Worm (Caenorhabditis elegans) whole organism, dauer: ENCODE results near the gene viro-2.
"Not testable (repeated sequence)": the region's sequence is repeated elsewhere in the genome, so short reads cannot be mapped to it uniquely, and the experiment has no call there.

ENCODE experiments used
- unc-62 ChIP-seq: sonication (generic microtip); optimal IDR thresholded peaks from 2 replicates; lab custom pipeline; 2017; ENCODE audit warnings: missing biosample characterization, missing genetic modification reagents, missing genetic modification characterization

The viro-2 gene

ce11 chrIII:7128601-7129000 lies at the start of gene viro-2:
viro-2 (plus strand) TSS chrIII:7128901.
- TF ChIP-seq unc-62: not testable (repeated sequence)

ce11 chrIII:7080689-7081088 lies 48.0 kb upstream of the viro-2 start, which contains the start of gene ZK418.7:
ZK418.7 (minus strand) TSS chrIII:7080789.
- TF ChIP-seq unc-62: no peak

DNA sequence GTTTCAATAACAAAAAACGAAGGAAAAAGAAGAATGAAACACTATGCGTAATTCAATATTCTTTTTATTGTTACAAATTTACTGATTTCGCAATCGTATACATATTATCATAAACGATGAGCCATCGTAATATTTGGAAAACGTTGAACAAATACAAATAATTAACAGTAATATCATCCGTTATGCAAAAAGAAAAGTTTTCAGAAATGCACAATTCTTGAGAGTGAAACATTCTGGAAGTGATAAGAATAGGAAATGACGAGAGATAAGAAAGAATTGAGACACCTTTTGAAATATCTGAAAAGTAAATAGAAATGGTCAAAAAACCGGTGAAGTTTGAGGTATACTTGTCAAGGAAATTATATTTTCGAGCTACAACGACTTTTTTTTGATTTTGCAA lies 47.2 kb upstream of the viro-2 start:
- no peak for TF ChIP-seq unc-62

DNA sequence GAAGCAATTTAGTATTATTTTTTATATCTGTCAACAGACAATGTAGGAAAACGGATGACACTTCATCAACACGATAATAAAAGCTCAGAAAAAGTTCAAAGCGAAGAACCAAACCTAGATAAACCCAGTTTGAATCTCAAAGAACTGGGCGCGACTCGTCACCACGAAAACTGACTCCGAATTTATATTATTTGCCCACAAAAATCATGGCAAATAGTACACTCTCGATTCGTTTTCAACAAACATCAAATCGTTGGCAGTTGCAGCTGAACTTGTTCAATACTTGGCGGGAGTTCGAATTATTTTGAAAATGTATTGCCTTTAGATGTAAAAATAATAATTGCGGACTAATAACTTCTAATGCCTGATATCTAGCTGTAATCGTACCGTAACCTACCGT lies 45.6 kb upstream of the viro-2 start:
- TF ChIP-seq unc-62: no peak

DNA sequence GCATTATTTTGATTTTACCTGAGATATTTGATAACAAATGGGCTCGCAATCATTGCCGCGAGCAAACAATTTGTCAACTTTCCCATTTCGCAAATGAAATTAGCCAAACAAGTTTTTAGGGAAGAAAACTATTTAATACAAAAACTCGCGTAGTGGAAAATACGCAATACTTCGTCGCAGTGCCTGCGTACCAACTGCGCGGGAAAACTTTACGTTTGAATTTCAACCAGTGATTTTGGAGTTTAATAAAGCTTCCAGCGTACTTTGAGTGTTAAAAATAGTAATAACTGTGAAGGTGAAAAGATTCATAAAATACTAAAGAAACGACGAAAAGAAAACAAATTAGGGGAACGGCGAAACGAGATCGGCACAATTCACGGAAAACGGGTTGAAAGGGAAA lies 43.8 kb upstream of the viro-2 start, which contains the start of gene tofu-7:
Gene tofu-7, minus strand, starts transcription at position 111 of the 400 bp plus-strand sequence.
- TF ChIP-seq unc-62: no peak

ce11 chrIII:7087180-7087579 lies 41.5 kb upstream of the viro-2 start:
- TF ChIP-seq unc-62: no peak

DNA sequence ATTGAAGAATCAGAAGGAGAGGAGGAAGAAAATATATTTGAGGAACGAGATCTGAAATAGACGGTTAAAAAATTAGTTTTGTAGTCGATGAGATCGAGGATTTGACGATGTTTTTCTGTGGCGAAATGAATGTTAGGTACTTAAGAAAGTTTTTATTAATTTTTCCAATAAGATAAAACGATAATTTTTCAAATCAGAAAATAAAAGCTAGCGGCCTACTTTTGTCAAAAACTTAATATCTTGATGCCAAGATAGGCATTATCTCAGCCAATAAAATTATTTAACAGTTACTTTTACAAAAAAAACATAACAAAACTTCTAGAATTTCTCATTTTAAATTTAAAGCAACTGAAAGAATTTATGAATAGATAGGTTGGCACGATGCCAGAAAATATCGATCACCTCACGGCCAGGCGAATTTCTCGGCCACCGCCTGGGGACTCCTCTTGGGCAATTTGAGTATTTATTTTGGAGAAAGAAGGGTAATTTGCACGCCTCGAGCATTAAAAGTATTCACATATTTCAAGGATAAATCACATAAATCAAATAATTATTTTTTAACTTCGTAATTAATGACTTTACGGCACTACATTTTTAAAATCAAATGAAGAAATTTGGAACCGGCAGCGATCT lies 40.9 kb upstream of the viro-2 start, which contains the start of gene fubl-2:
Gene fubl-2, minus strand, starts transcription at position 51 of the 633 bp plus-strand sequence.
- no peak for TF ChIP-seq unc-62

ce11 chrIII:7090545-7090944 lies 38.2 kb upstream of the viro-2 start, which contains the start of gene ZK418.10:
ZK418.10 (minus strand) TSS chrIII:7090692.
- no peak for TF ChIP-seq unc-62

ce11 chrIII:7091042-7091441 lies 37.7 kb upstream of the viro-2 start, which contains the start of gene ZK418.2:
ZK418.2 (plus strand) TSS chrIII:7091342.
- no peak for TF ChIP-seq unc-62

ce11 chrIII:7095156-7095555 lies 33.5 kb upstream of the viro-2 start, which contains the start of gene nhr-9:
nhr-9 (plus strand) TSS chrIII:7095462.
- TF ChIP-seq unc-62: no peak

ce11 chrIII:7096481-7096880 lies 32.2 kb upstream of the viro-2 start:
- no peak for TF ChIP-seq unc-62

DNA sequence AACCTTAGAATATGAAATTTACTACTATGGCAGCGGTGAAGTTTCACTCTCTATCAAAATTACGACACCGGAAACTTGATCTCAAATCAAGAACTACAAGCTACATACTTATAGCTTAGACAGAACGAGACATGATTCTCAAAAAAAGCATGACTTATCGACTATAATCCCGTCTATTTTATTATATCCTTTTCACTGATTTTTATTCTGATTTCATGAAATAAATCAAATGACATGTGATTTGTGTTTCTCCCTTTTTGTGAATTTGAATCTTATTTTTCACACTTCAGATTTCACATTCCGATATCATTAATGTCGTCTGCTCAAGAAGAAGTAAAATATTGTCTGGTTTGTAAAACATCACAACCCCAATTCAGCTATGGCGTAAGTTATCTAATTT lies 28.7 kb upstream of the viro-2 start, which contains the start of gene ZK418.11:
Gene ZK418.11, plus strand, starts transcription at position 289 of the 400 bp plus-strand sequence.
- TF ChIP-seq unc-62: no peak

DNA sequence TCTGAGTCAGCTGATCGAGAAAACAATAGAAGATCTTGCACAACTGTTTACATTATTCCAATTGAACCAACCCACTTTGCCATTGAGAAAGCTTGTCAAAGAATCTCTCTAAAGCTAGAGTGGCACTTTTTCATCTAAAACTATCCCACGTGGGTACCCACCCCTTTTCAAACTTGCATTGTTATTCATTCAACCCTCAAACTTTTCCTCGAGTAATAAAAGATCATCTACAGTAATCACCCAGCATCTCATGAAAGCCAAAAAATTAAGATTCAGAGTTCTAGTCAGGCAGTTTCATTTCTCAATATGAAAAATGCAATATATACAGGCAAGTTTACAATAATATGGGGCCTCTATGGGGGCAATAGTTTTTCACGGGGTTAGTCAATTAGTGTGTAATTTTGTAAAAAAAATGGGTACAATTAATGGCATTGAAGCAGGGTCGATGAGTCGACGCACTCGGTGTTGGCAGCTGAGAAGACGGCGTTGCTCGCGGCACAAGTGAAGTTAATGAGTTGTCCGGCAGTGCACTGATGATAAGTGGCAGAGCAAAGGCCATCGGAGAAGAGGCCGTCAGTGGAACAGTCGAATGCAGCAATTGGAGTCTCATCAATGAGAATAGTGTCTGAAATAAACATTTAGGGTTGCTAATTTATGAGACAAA lies 26.8 kb upstream of the viro-2 start:
- no peak for TF ChIP-seq unc-62

DNA sequence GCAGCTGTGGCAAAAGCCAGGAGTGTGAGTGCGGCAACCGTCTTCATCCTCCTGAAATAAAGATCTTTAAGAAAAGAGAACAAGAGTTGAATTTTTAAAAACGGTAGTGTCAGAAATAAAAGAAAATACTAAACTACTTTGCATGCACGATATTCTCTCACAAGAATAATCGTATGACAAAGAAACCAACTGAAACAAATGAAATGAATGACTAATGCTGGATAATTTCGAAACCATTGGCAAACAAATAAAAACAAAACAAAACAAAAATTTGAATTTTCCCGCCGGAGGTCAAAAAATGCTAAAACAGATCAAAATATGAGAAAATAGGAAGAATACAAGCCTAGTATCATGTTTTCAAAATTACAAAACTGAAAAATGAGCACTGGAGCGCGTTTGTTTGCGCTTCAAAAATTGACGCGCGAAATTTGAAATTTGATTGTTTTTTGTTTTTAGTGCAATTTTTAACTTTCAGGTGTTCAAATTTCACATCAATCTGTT lies 24.7 kb upstream of the viro-2 start, which contains the start of gene cpg-2:
Gene cpg-2, minus strand, starts transcription at position 51 of the 501 bp plus-strand sequence.
- TF ChIP-seq unc-62: no peak

DNA sequence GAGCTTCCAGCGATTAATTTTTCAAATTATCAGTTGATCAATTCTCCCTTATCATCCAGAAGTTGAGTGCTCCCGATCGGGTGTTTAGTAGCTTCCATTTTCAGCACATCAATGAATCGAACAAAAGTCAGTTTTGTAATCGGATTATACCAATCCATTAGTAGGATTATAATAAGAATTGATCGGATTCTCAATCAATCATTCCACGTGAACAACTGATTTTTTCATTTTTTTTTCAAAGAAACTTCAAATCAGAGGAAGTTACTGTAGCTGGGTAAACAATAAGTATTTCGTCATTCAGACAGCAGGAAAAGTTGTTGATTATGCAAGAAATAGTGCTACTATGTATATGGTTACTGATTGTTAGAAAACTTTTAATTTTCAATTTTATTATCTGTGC lies 21.8 kb upstream of the viro-2 start:
- no peak for TF ChIP-seq unc-62

ce11 chrIII:7107965-7108364 lies 20.7 kb upstream of the viro-2 start, which contains the start of gene odd-1:
odd-1 (plus strand) TSS chrIII:7108313.
- TF ChIP-seq unc-62: no peak

DNA sequence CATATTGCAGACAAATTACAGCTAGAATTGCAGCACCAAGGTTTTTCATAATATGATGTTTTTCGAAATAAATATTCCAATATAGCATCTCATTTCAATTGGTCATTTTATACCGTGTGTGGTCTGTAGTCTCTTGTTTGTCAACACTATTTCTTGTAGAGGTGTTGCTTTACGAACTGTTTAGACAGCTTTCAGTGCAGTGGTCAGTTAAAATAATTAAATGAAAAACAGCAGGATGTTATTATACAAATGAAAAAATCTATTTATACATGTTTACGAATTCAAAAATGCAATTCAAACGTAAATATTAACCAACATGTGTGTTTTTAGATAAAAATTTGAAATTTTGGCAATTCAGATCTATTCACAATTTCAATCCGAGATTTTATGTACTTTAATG lies 16.9 kb upstream of the viro-2 start, which contains the start of gene B0280.7:
Gene B0280.7, minus strand, starts transcription at position 101 of the 400 bp plus-strand sequence.
- no peak for TF ChIP-seq unc-62
